Fruit fly (Drosophila melanogaster) Kc167 (cell line): ENCODE results near the gene CG2854.

Source experiments
- Myc ChIP-seq: fragments of >200 bp; optimal IDR thresholded peaks from 2 replicates; lab custom pipeline; 2017; ENCODE audit warnings: missing external identifiers
- Sin3A ChIP-seq: fragments of >200 bp; optimal IDR thresholded peaks from 2 replicates; lab custom pipeline; 2018; ENCODE audit warnings: missing external identifiers
- h ChIP-seq: fragments of >200 bp; optimal IDR thresholded peaks from 3 replicates; lab custom pipeline; 2018; ENCODE audit warnings: missing external identifiers
- insv ChIP-seq: fragments of >200 bp; optimal IDR thresholded peaks from 3 replicates; lab custom pipeline; 2018; ENCODE audit warnings: missing external identifiers
- psq ChIP-seq: fragments of >200 bp; optimal IDR thresholded peaks from 2 replicates; lab custom pipeline; 2017; ENCODE audit warnings: missing external identifiers
- ttk ChIP-seq: sonication (Bioruptor generic); optimal IDR thresholded peaks from 2 replicates; lab custom pipeline; 2017; ENCODE audit warnings: missing external identifiers

The CG2854 gene

DNA sequence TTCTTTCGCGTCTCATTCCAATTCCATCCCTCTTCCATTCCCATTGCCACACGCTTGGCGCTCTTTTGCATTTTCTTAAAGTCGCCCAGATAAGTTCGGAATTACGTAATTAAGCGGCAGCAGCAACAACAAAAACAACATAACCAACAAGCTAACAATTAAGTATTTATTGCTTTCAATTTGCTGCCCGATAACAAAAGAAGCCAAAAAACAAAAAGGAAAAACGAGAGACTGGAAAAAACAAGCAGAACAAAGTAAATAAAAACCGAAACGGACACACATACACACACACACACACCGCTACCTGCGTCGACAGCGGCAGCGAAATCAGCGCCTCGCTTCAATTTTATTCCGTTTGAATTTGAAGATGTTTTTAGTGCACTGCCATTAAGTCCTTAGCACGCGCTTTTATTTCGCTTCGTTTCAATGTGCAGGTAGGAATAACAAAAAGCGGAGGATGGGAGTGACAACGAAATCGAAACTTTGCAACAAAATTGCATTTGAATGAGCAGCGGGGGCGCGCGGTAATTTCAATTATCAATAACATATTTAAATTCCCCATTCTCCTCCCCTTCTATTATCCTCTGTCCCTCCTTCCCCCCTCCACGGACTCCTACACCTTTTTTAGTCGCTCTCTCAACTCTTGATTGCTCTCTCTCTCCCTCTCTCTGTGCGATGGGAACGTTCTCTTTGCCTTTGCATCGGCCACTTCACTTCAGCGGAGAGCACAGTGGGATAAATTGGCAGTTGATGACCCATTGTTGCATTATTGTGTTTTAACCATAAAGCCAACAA, 31.3 kb upstream of the CG2854 start, which contains the start of gene Raf:
Gene Raf (plus strand): TSS at position 32 of the 795 bp plus-strand sequence.
- no peak for TF ChIP-seq ttk (lab: Kevin White, UChicago)
- TF ChIP-seq Sin3A (lab: Kevin White, UChicago): no peak
- TF ChIP-seq Myc (lab: Kevin White, UChicago): no peak
- TF ChIP-seq insv: no peak
- TF ChIP-seq psq (lab: Kevin White, UChicago): no peak

dm6 chrX:2296230-2297044, 30.5 kb upstream of the CG2854 start:
- TF ChIP-seq psq (lab: Kevin White, UChicago) (no peak), Myc (lab: Kevin White, UChicago) (no peak), Sin3A (lab: Kevin White, UChicago) (no peak), h (no peak), insv (no peak), ttk (lab: Kevin White, UChicago) (no peak)

dm6 chrX:2297428-2298200, 29.3 kb upstream of the CG2854 start:
- no peak for TF ChIP-seq h
- TF ChIP-seq Sin3A (lab: Kevin White, UChicago): no peak
- no peak for TF ChIP-seq psq (lab: Kevin White, UChicago)
- TF ChIP-seq insv: no peak
- no peak for TF ChIP-seq ttk (lab: Kevin White, UChicago)
- no peak for TF ChIP-seq Myc (lab: Kevin White, UChicago)

DNA sequence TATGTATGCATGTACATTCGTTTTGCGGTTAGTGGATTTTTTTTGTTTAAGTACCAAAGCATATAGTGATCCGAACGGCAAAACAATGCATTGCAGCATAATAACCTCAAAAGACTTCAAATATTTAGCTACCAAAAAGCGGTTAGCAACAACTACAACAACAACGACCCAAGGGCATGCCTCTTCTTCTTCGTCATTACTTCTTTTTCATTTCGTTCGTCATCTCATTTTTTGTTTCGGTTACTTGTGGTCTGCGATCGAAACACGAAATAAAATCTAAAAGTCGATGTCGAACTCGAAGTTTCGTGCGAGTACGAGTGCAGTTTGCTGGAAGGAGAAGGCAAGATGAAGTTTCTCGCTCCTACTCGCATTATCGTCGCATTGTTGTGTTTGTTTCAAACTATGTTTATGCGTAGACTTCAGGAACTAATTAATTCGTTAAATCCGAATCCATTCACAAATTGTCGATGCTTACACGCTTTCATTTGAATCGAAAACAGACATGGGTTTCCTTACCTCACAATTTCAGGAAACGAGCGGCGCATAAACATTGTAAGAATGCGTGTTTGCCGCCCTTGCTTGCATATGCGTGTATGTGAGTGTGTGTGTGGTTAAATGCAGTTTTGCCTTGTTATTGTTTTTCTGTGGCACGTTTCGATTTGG, 28.1 kb upstream of the CG2854 start:
- no peak for TF ChIP-seq h
- no peak for TF ChIP-seq Myc (lab: Kevin White, UChicago)
- no peak for TF ChIP-seq ttk (lab: Kevin White, UChicago)
- TF ChIP-seq insv: no peak
- no peak for TF ChIP-seq psq (lab: Kevin White, UChicago)
- TF ChIP-seq Sin3A (lab: Kevin White, UChicago): no peak

dm6 chrX:2300293-2301068, 26.4 kb upstream of the CG2854 start:
- TF ChIP-seq Sin3A (lab: Kevin White, UChicago) (no peak), Myc (lab: Kevin White, UChicago) (no peak), insv (no peak), ttk (lab: Kevin White, UChicago) (no peak), psq (lab: Kevin White, UChicago) (no peak), h (no peak)

DNA sequence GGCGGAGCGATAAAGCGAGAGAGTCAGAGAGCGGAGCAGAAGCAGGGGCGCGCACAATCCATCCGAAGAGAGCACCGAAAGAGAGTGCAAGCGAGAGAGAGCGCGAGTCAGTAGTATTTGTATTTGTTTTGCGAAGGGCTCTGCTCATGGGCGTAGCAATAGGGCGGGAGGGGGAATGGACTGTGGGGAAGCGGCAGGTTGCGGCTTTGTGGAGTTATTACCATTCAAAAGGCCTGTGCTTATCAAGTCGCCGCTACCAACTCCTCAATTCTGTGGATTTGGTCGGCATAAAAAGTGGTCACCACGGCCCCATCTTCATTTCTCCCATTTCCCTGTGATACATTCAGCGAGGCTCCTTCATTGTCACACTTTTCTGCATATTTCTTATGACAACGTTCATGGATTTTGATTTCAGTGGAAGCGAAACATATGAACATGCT, 25.8 kb upstream of the CG2854 start:
- no peak for TF ChIP-seq insv
- TF ChIP-seq Sin3A (lab: Kevin White, UChicago): no peak
- TF ChIP-seq ttk (lab: Kevin White, UChicago): no peak
- no peak for TF ChIP-seq h

dm6 chrX:2301613-2302522, 25.1 kb upstream of the CG2854 start:
- TF ChIP-seq h: no peak
- TF ChIP-seq Sin3A (lab: Kevin White, UChicago): no peak
- no peak for TF ChIP-seq ttk (lab: Kevin White, UChicago)
- no peak for TF ChIP-seq insv
- no peak for TF ChIP-seq psq (lab: Kevin White, UChicago)
- TF ChIP-seq Myc (lab: Kevin White, UChicago): no peak

- no peak for TF ChIP-seq Myc (lab: Kevin White, UChicago)
- no peak for TF ChIP-seq ttk (lab: Kevin White, UChicago)
- no peak for TF ChIP-seq h
Measured at dm6 chrX:2302875-2303274, 24.1 kb upstream of the CG2854 start.

- TF ChIP-seq insv (peak; percentile 45), ttk (lab: Kevin White, UChicago) (no peak)
Measured at dm6 chrX:2303771-2304513, 23.0 kb upstream of the CG2854 start.
